Worm (Caenorhabditis elegans) whole organism, early embryonic: ENCODE results near the gene str-205.

Source experiments
- F13C5.2 ChIP-seq: sonication (generic microtip); optimal IDR thresholded peaks from 2 replicates; lab custom pipeline; 2017; ENCODE audit warnings: mild to moderate bottlenecking, missing genetic modification characterization, inconsistent platforms, missing compliant biosample characterization
- aly-1 ChIP-seq: sonication (generic microtip); optimal IDR thresholded peaks from 2 replicates; lab custom pipeline; 2016; ENCODE audit warnings: missing genetic modification characterization, missing compliant biosample characterization
- ama-1 ChIP-seq: fragments of 150-350 bp; optimal IDR thresholded peaks from 2 replicates; lab custom pipeline; 2014
- ceh-36 ChIP-seq: sonication (generic microtip); optimal IDR thresholded peaks from 2 replicates; lab custom pipeline; 2016; ENCODE audit warnings: missing genetic modification characterization, inconsistent platforms, missing compliant biosample characterization
- ets-7 ChIP-seq: sonication (generic microtip); optimal IDR thresholded peaks from 2 replicates; lab custom pipeline; 2016; ENCODE audit warnings: missing genotype, missing genetic modification characterization, missing compliant biosample characterization
- flt-1 ChIP-seq: fragments of 200-800 bp; sonication (Bioruptor generic); IDR thresholded peaks from 2 replicates; pipeline ENCODE4 v1.3.6; 2022; ENCODE audit warnings: missing genetic modification characterization, missing compliant biosample characterization
- hmbx-1 ChIP-seq: sonication (generic microtip); optimal IDR thresholded peaks from 2 replicates; lab custom pipeline; 2016; ENCODE audit warnings: mild to moderate bottlenecking, missing genetic modification characterization, missing compliant biosample characterization
- hnd-1 ChIP-seq: sonication (generic microtip); optimal IDR thresholded peaks from 2 replicates; lab custom pipeline; 2016; ENCODE audit warnings: missing genetic modification characterization, missing compliant biosample characterization
- pes-1 ChIP-seq: fragments of 200-800 bp; sonication (Bioruptor generic); IDR thresholded peaks from 2 replicates; pipeline ENCODE4 v1.3.6; 2022; ENCODE audit warnings: missing genetic modification reagents, missing genetic modification characterization, missing compliant biosample characterization
- scrt-1 ChIP-seq: fragments of 200-800 bp; sonication (Bioruptor generic); IDR thresholded peaks from 2 replicates; pipeline ENCODE4 v1.3.6; 2022; ENCODE audit warnings: missing genetic modification characterization, missing compliant biosample characterization
- sea-1 ChIP-seq: fragments of 200-800 bp; sonication (Bioruptor generic); conservative IDR thresholded peaks from 2 replicates; pipeline ENCODE4 v1.3.6; 2022; ENCODE audit warnings: missing genetic modification characterization, missing compliant biosample characterization
- tbx-11 ChIP-seq: fragments of 200-800 bp; sonication (Bioruptor generic); IDR thresholded peaks from 2 replicates; pipeline ENCODE4 v1.3.6; 2022; ENCODE audit warnings: missing genetic modification characterization, missing compliant biosample characterization

Gene str-205

ce11 chrV:4879251-4879650 lies 50.5 kb downstream of the str-205 start, which contains the start of gene T19H12.15:
TSS of gene T19H12.15 (minus strand) at chrV:4879351.
- TF ChIP-seq F13C5.2 (tag; lab: Kevin White, UChicago) = no peak
- no peak for TF ChIP-seq hnd-1 (tag; lab: Kevin White, UChicago)
- no peak for TF ChIP-seq ets-7 (tag; lab: Kevin White, UChicago)
- no peak for TF ChIP-seq tbx-11 (GFP tag; lab: Robert Waterston, UW)
- TF ChIP-seq pes-1 (GFP tag; lab: Robert Waterston, UW) = no peak
- TF ChIP-seq flt-1 (GFP tag; lab: Robert Waterston, UW) = no peak
- TF ChIP-seq ama-1 (lab: Kevin White, UChicago) = no peak
- no peak for TF ChIP-seq hmbx-1 (tag; lab: Kevin White, UChicago)
- TF ChIP-seq ceh-36 (tag; lab: Kevin White, UChicago) = no peak
- TF ChIP-seq aly-1 (tag; lab: Kevin White, UChicago) = no peak
- TF ChIP-seq sea-1 (GFP tag; lab: Robert Waterston, UW) = no peak
- TF ChIP-seq scrt-1 (GFP tag; lab: Robert Waterston, UW) = no peak
